Worm (Caenorhabditis elegans) whole organism, early embryonic: ENCODE results near the gene aakg-1.

Experiments
- B0310.2 ChIP-seq: sonication (generic microtip); optimal IDR thresholded peaks from 2 replicates; lab custom pipeline; 2016; ENCODE audit warnings: mild to moderate bottlenecking, missing genetic modification characterization, missing compliant biosample characterization
- F13C5.2 ChIP-seq: sonication (generic microtip); optimal IDR thresholded peaks from 2 replicates; lab custom pipeline; 2017; ENCODE audit warnings: mild to moderate bottlenecking, missing genetic modification characterization, inconsistent platforms, missing compliant biosample characterization
- aly-1 ChIP-seq: sonication (generic microtip); optimal IDR thresholded peaks from 2 replicates; lab custom pipeline; 2016; ENCODE audit warnings: missing genetic modification characterization, missing compliant biosample characterization
- ama-1 ChIP-seq: fragments of 150-350 bp; optimal IDR thresholded peaks from 2 replicates; lab custom pipeline; 2014
- ceh-13 ChIP-seq: fragments of 200-800 bp; sonication (Bioruptor generic); optimal IDR thresholded peaks from 2 replicates; lab custom pipeline; 2018; ENCODE audit warnings: mild to moderate bottlenecking, missing genetic modification characterization, missing compliant biosample characterization
- ceh-36 ChIP-seq: sonication (generic microtip); optimal IDR thresholded peaks from 2 replicates; lab custom pipeline; 2016; ENCODE audit warnings: missing genetic modification characterization, inconsistent platforms, missing compliant biosample characterization
- flt-1 ChIP-seq: fragments of 200-800 bp; sonication (Bioruptor generic); IDR thresholded peaks from 2 replicates; pipeline ENCODE4 v1.3.6; 2022; ENCODE audit warnings: missing genetic modification characterization, missing compliant biosample characterization
- hmbx-1 ChIP-seq: sonication (generic microtip); optimal IDR thresholded peaks from 2 replicates; lab custom pipeline; 2016; ENCODE audit warnings: mild to moderate bottlenecking, missing genetic modification characterization, missing compliant biosample characterization
- hmg-4 ChIP-seq: fragments of 200-800 bp; sonication (Bioruptor generic); optimal IDR thresholded peaks from 2 replicates; lab custom pipeline; 2018; ENCODE audit warnings: mild to moderate bottlenecking, missing genetic modification characterization, missing compliant biosample characterization
- hnd-1 ChIP-seq: sonication (generic microtip); optimal IDR thresholded peaks from 2 replicates; lab custom pipeline; 2016; ENCODE audit warnings: missing genetic modification characterization, missing compliant biosample characterization
- pes-1 ChIP-seq: fragments of 200-800 bp; sonication (Bioruptor generic); IDR thresholded peaks from 2 replicates; pipeline ENCODE4 v1.3.6; 2022; ENCODE audit warnings: missing genetic modification reagents, missing genetic modification characterization, missing compliant biosample characterization
- scrt-1 ChIP-seq: fragments of 200-800 bp; sonication (Bioruptor generic); IDR thresholded peaks from 2 replicates; pipeline ENCODE4 v1.3.6; 2022; ENCODE audit warnings: missing genetic modification characterization, missing compliant biosample characterization
- sea-1 ChIP-seq: fragments of 200-800 bp; sonication (Bioruptor generic); conservative IDR thresholded peaks from 2 replicates; pipeline ENCODE4 v1.3.6; 2022; ENCODE audit warnings: missing genetic modification characterization, missing compliant biosample characterization
- tbx-11 ChIP-seq: fragments of 200-800 bp; sonication (Bioruptor generic); IDR thresholded peaks from 2 replicates; pipeline ENCODE4 v1.3.6; 2022; ENCODE audit warnings: missing genetic modification characterization, missing compliant biosample characterization
- tbx-37 ChIP-seq: fragments of 200-800 bp; sonication (Bioruptor generic); conservative IDR thresholded peaks from 2 replicates; pipeline ENCODE4 v1.3.6; 2022; ENCODE audit warnings: missing genetic modification reagents, missing genetic modification characterization, missing compliant biosample characterization
- tra-4 ChIP-seq: sonication (generic microtip); optimal IDR thresholded peaks from 2 replicates; lab custom pipeline; 2017; ENCODE audit warnings: missing genetic modification characterization, missing compliant biosample characterization

The aakg-1 gene

ce11 chrIII:12496449-12496848, 78.8 kb downstream of the aakg-1 start, which contains the start of gene herd-1:
Gene herd-1 (plus strand): TSS chrIII:12496538.
- TF ChIP-seq ama-1 (lab: Kevin White, UChicago), result no peak
- TF ChIP-seq sea-1, result no peak
- no peak for TF ChIP-seq pes-1
- no peak for TF ChIP-seq hmbx-1 (tag; lab: Kevin White, UChicago)
- no peak for TF ChIP-seq tbx-11 (GFP tag; lab: Robert Waterston, UW)
- no peak for TF ChIP-seq aly-1 (tag; lab: Kevin White, UChicago)
- no peak for TF ChIP-seq ceh-13
- TF ChIP-seq B0310.2 (tag; lab: Kevin White, UChicago), result no peak
- no peak for TF ChIP-seq tbx-37 (GFP tag; lab: Robert Waterston, UW)
- TF ChIP-seq scrt-1 (GFP tag; lab: Robert Waterston, UW), result no peak
- TF ChIP-seq hmg-4 (GFP tag; lab: Kevin White, UChicago), result no peak
- no peak for TF ChIP-seq ceh-36 (tag; lab: Kevin White, UChicago)
- TF ChIP-seq flt-1 (GFP tag; lab: Robert Waterston, UW), result no peak
- no peak for TF ChIP-seq tra-4 (tag; lab: Kevin White, UChicago)
- no peak for TF ChIP-seq F13C5.2 (tag; lab: Kevin White, UChicago)

- no peak for TF ChIP-seq tbx-11 (GFP tag; lab: Robert Waterston, UW)
- TF ChIP-seq hnd-1 (tag; lab: Kevin White, UChicago), result no peak
- no peak for TF ChIP-seq hmg-4 (GFP tag; lab: Kevin White, UChicago)
- TF ChIP-seq pes-1, result no peak
- TF ChIP-seq scrt-1 (GFP tag; lab: Robert Waterston, UW), result no peak
- TF ChIP-seq flt-1 (GFP tag; lab: Robert Waterston, UW), result no peak
- no peak for TF ChIP-seq ceh-13
- no peak for TF ChIP-seq sea-1
- no peak for TF ChIP-seq B0310.2 (tag; lab: Kevin White, UChicago)
- no peak for TF ChIP-seq hmbx-1 (tag; lab: Kevin White, UChicago)
- TF ChIP-seq ama-1 (lab: Kevin White, UChicago), result no peak
- no peak for TF ChIP-seq ceh-36 (tag; lab: Kevin White, UChicago)
- no peak for TF ChIP-seq tra-4 (tag; lab: Kevin White, UChicago)
- TF ChIP-seq aly-1 (tag; lab: Kevin White, UChicago), result no peak
- TF ChIP-seq F13C5.2 (tag; lab: Kevin White, UChicago), result no peak
Observed at ce11 chrIII:12495594-12496096, 79.6 kb downstream of the aakg-1 start, which contains the start of the genes Y111B2A.1 and Y111B2A.2. Gene Y111B2A.1 (minus strand): TSS chrIII:12495644. Gene Y111B2A.2 (plus strand): TSS chrIII:12496086.

ce11 chrIII:12491984-12492383, 83.2 kb downstream of the aakg-1 start, which contains the start of gene Y49E10.25:
Gene Y49E10.25 (minus strand): TSS chrIII:12492084.
- TF ChIP-seq hmg-4 (GFP tag; lab: Kevin White, UChicago), result no peak
- TF ChIP-seq F13C5.2 (tag; lab: Kevin White, UChicago), result no peak
- no peak for TF ChIP-seq aly-1 (tag; lab: Kevin White, UChicago)
- no peak for TF ChIP-seq pes-1
- no peak for TF ChIP-seq sea-1
- no peak for TF ChIP-seq ceh-13
- TF ChIP-seq flt-1 (GFP tag; lab: Robert Waterston, UW), result no peak
